Fruit fly (Drosophila melanogaster) whole organism, embryonic: ENCODE measurements around the gene CG43085.

Source experiments
- Adf1 ChIP-seq: fragments of 200-800 bp; sonication (Bioruptor generic); IDR thresholded peaks from 2 replicates; pipeline ENCODE4 v1.3.6; 2022; ENCODE audit warnings: missing biosample characterization, missing genetic modification characterization
- Atf-2 ChIP-seq: fragments of 200-800 bp; sonication (Bioruptor generic); optimal IDR thresholded peaks from 2 replicates; lab custom pipeline; 2016; ENCODE audit warnings: missing biosample characterization, missing genetic modification characterization
- B-H2 ChIP-seq: fragments of 200-800 bp; sonication (Bioruptor generic); optimal IDR thresholded peaks from 2 replicates; lab custom pipeline; 2018; ENCODE audit warnings: missing biosample characterization, mild to moderate bottlenecking, missing genetic modification characterization
- C15 ChIP-seq: fragments of 200-800 bp; sonication (Bioruptor generic); IDR thresholded peaks from 3 replicates; pipeline ENCODE4 v1.3.6; 2022; ENCODE audit warnings: missing biosample characterization, missing genetic modification characterization
- CG12769 ChIP-seq: fragments of 200-800 bp; sonication (Bioruptor generic); optimal IDR thresholded peaks from 2 replicates; lab custom pipeline; 2019; ENCODE audit warnings: missing biosample characterization, mild to moderate bottlenecking, missing genetic modification characterization, moderate library complexity
- CG13775 ChIP-seq: fragments of 200-800 bp; sonication (Bioruptor generic); optimal IDR thresholded peaks from 3 replicates; lab custom pipeline; 2017; ENCODE audit warnings: missing biosample characterization, mild to moderate bottlenecking, missing genetic modification characterization
- CG15514 ChIP-seq: fragments of 200-800 bp; sonication (Bioruptor generic); optimal IDR thresholded peaks from 3 replicates; lab custom pipeline; 2017; ENCODE audit warnings: missing biosample characterization, missing genetic modification characterization, mild to moderate bottlenecking, moderate library complexity, missing genetic modification reagents
- CG17385 ChIP-seq: fragments of 200-800 bp; sonication (Bioruptor generic); optimal IDR thresholded peaks from 3 replicates; lab custom pipeline; 2018; ENCODE audit warnings: missing biosample characterization, mild to moderate bottlenecking, missing genetic modification characterization
- CG17802 ChIP-seq: fragments of 200-800 bp; sonication (Bioruptor generic); optimal IDR thresholded peaks from 2 replicates; lab custom pipeline; 2018; ENCODE audit warnings: missing biosample characterization, mild to moderate bottlenecking, missing genetic modification characterization, moderate library complexity
- CG17912 ChIP-seq: fragments of 200-800 bp; sonication (Bioruptor generic); optimal IDR thresholded peaks from 2 replicates; lab custom pipeline; 2018; ENCODE audit warnings: missing biosample characterization, mild to moderate bottlenecking, missing genetic modification characterization
- CG30020 ChIP-seq: fragments of 200-800 bp; optimal IDR thresholded peaks from 2 replicates; lab custom pipeline; 2019; ENCODE audit warnings: missing biosample characterization, mild to moderate bottlenecking, missing genetic modification characterization, moderate library complexity
- CG3838 ChIP-seq: fragments of 200-800 bp; sonication (Bioruptor generic); optimal IDR thresholded peaks from 3 replicates; lab custom pipeline; 2016; ENCODE audit warnings: missing biosample characterization, missing genetic modification characterization
- CG42726 ChIP-seq: fragments of 200-800 bp; sonication (Bioruptor generic); IDR thresholded peaks from 2 replicates; pipeline ENCODE4 v1.3.6; 2022; ENCODE audit warnings: missing biosample characterization, missing genetic modification characterization; ENCODE audit not compliant: partially characterized antibody
- CG4424 ChIP-seq: fragments of 200-800 bp; sonication (Bioruptor generic); optimal IDR thresholded peaks from 3 replicates; lab custom pipeline; 2016; ENCODE audit warnings: missing biosample characterization, missing genetic modification characterization
- CG7987 ChIP-seq: fragments of 200-800 bp; sonication (Bioruptor generic); optimal IDR thresholded peaks from 2 replicates; lab custom pipeline; 2018; ENCODE audit warnings: missing biosample characterization, mild to moderate bottlenecking, missing genetic modification characterization, moderate library complexity
- CG9727 ChIP-seq: fragments of 200-800 bp; sonication (Bioruptor generic); optimal IDR thresholded peaks from 3 replicates; lab custom pipeline; 2017; ENCODE audit warnings: missing biosample characterization, mild to moderate bottlenecking, missing genetic modification characterization
- Dfd ChIP-seq, 2 experiments: fragments of >200 bp; optimal IDR thresholded peaks; 2 replicates each; lab custom pipeline; 2017; ENCODE audit warnings: missing biosample characterization in 2 of 2, missing genetic modification characterization in 2 of 2
- Dip2 ChIP-seq: fragments of 200-800 bp; sonication (Bioruptor generic); IDR thresholded peaks from 2 replicates; pipeline ENCODE4 v1.3.6; 2022; ENCODE audit warnings: missing biosample characterization, missing genetic modification characterization
- HHEX ChIP-seq: fragments of 200-800 bp; sonication (Bioruptor generic); optimal IDR thresholded peaks from 3 replicates; lab custom pipeline; 2017; ENCODE audit warnings: missing biosample characterization, mild to moderate bottlenecking, missing genetic modification characterization, missing genetic modification reagents
- Hmx ChIP-seq: fragments of 200-800 bp; sonication (Bioruptor generic); optimal IDR thresholded peaks from 2 replicates; lab custom pipeline; 2016; ENCODE audit warnings: missing biosample characterization, missing genetic modification characterization
- Med ChIP-seq: fragments of 200-800 bp; sonication (Bioruptor generic); peaks from one replicate; lab custom pipeline; 2016; ENCODE audit warnings: missing biosample characterization, missing genetic modification characterization, mild to moderate bottlenecking, inconsistent platforms, moderate library complexity
- NFAT ChIP-seq: fragments of 200-800 bp; sonication (Bioruptor generic); IDR thresholded peaks from 2 replicates; pipeline ENCODE4 v1.3.6; 2022; ENCODE audit warnings: missing biosample characterization, missing genetic modification characterization
- Ravus ChIP-seq: fragments of 200-800 bp; sonication (Bioruptor generic); IDR thresholded peaks from 2 replicates; pipeline ENCODE4 v1.3.6; 2022; ENCODE audit warnings: missing biosample characterization, missing genetic modification characterization
- Sox102F ChIP-seq: fragments of 200-800 bp; sonication (Bioruptor generic); optimal IDR thresholded peaks from 2 replicates; lab custom pipeline; 2018; ENCODE audit warnings: missing biosample characterization, mild to moderate bottlenecking, missing genetic modification characterization, moderate library complexity
- Spps ChIP-seq: fragments of 200-800 bp; sonication (Bioruptor generic); optimal IDR thresholded peaks from 2 replicates; lab custom pipeline; 2018; ENCODE audit warnings: missing biosample characterization, mild to moderate bottlenecking, missing genetic modification characterization
- Taf1 ChIP-seq: fragments of 200-800 bp; sonication (Bioruptor generic); IDR thresholded peaks from 2 replicates; pipeline ENCODE4 v1.3.6; 2022; ENCODE audit warnings: missing biosample characterization, missing genetic modification characterization
- Trl ChIP-seq, 3 experiments: fragments of >200 bp in 2 of 3; fragments of 200-800 bp in 1 of 3; sonication (Bioruptor generic) in 1 of 3; optimal IDR thresholded peaks; 2 replicates in 1 of 3; 3 replicates in 2 of 3; lab custom pipeline; 2016 to 2017; ENCODE audit warnings: missing biosample characterization in 1 of 3, missing genetic modification characterization in 1 of 3
- Usf ChIP-seq: fragments of 200-800 bp; sonication (Bioruptor generic); optimal IDR thresholded peaks from 2 replicates; lab custom pipeline; 2017; ENCODE audit warnings: missing genotype, missing biosample characterization, missing genetic modification characterization
- YL-1 ChIP-seq: fragments of 200-800 bp; sonication (Bioruptor generic); optimal IDR thresholded peaks from 3 replicates; lab custom pipeline; 2017; ENCODE audit warnings: missing biosample characterization, mild to moderate bottlenecking, missing genetic modification characterization
- bcd ChIP-seq: fragments of 200-800 bp; sonication (Bioruptor generic); optimal IDR thresholded peaks from 2 replicates; lab custom pipeline; 2017; ENCODE audit warnings: missing biosample characterization, mild to moderate bottlenecking, missing genetic modification characterization
- cas ChIP-seq: fragments of 200-800 bp; sonication (Bioruptor generic); IDR thresholded peaks from 2 replicates; pipeline ENCODE4 v1.3.6; 2022; ENCODE audit warnings: missing biosample characterization, missing genetic modification characterization
- croc ChIP-seq: fragments of 200-800 bp; sonication (Bioruptor generic); conservative IDR thresholded peaks from 3 replicates; pipeline ENCODE4 v1.3.6; 2022; ENCODE audit warnings: missing biosample characterization, missing genetic modification characterization
- cwo ChIP-seq: fragments of 200-800 bp; sonication (Bioruptor generic); optimal IDR thresholded peaks from 3 replicates; lab custom pipeline; 2017; ENCODE audit warnings: missing biosample characterization, missing genetic modification characterization, mild to moderate bottlenecking, moderate library complexity, missing genetic modification reagents
- ems ChIP-seq: fragments of 200-800 bp; sonication (Bioruptor generic); optimal IDR thresholded peaks from 3 replicates; lab custom pipeline; 2016; ENCODE audit warnings: missing biosample characterization, missing genetic modification characterization
- esg ChIP-seq: fragments of 200-800 bp; sonication (Bioruptor generic); conservative IDR thresholded peaks from 2 replicates; pipeline ENCODE4 v1.3.6; 2022; ENCODE audit warnings: missing biosample characterization, missing genetic modification characterization
- fu2 ChIP-seq: fragments of 200-800 bp; sonication (Bioruptor generic); optimal IDR thresholded peaks from 2 replicates; lab custom pipeline; 2016; ENCODE audit warnings: missing biosample characterization, missing genetic modification characterization
- gcm ChIP-seq: fragments of 200-800 bp; sonication (Bioruptor generic); optimal IDR thresholded peaks from 2 replicates; lab custom pipeline; 2019; ENCODE audit warnings: missing biosample characterization, mild to moderate bottlenecking, missing genetic modification characterization, moderate library complexity
- gcm2 ChIP-seq: fragments of 200-800 bp; sonication (Bioruptor generic); optimal IDR thresholded peaks from 2 replicates; lab custom pipeline; 2016; ENCODE audit warnings: missing biosample characterization, missing genetic modification characterization
- gro ChIP-seq: fragments of 200-800 bp; sonication (Bioruptor generic); optimal IDR thresholded peaks from 2 replicates; lab custom pipeline; 2016; ENCODE audit warnings: missing biosample characterization, missing genetic modification characterization
- h ChIP-seq: fragments of >200 bp; optimal IDR thresholded peaks from 2 replicates; lab custom pipeline; 2017
- hb ChIP-seq: fragments of 200-800 bp; sonication (Bioruptor generic); IDR thresholded peaks from 3 replicates; pipeline ENCODE4 v1.3.6; 2022; ENCODE audit warnings: missing biosample characterization, missing genetic modification characterization; ENCODE audit not compliant: partially characterized antibody
- org-1 ChIP-seq: fragments of 200-800 bp; sonication (Bioruptor generic); optimal IDR thresholded peaks from 2 replicates; lab custom pipeline; 2017; ENCODE audit warnings: missing biosample characterization, missing genetic modification characterization
- pzg ChIP-seq: fragments of 200-800 bp; sonication (Bioruptor generic); optimal IDR thresholded peaks from 3 replicates; lab custom pipeline; 2018; ENCODE audit warnings: missing biosample characterization, mild to moderate bottlenecking, missing genetic modification characterization, moderate library complexity
- ro ChIP-seq: fragments of 200-800 bp; sonication (Bioruptor generic); IDR thresholded peaks from 2 replicates; pipeline ENCODE4 v1.3.6; 2022; ENCODE audit warnings: missing biosample characterization, missing genetic modification characterization
- slou ChIP-seq: fragments of 200-800 bp; sonication (Bioruptor generic); optimal IDR thresholded peaks from 3 replicates; lab custom pipeline; 2016; ENCODE audit warnings: missing biosample characterization, missing genetic modification characterization
- sqz ChIP-seq: fragments of 200-800 bp; sonication (Bioruptor generic); optimal IDR thresholded peaks from 3 replicates; lab custom pipeline; 2018; ENCODE audit warnings: missing biosample characterization, mild to moderate bottlenecking, missing genetic modification characterization
- tap ChIP-seq: fragments of 200-800 bp; optimal IDR thresholded peaks from 3 replicates; lab custom pipeline; 2019; ENCODE audit warnings: missing biosample characterization, mild to moderate bottlenecking, missing genetic modification characterization, moderate library complexity
- ttk ChIP-seq: fragments of 200-800 bp; sonication (Bioruptor generic); IDR thresholded peaks from 2 replicates; pipeline ENCODE4 v2.1.2; 2022; ENCODE audit warnings: missing biosample characterization, missing genetic modification characterization
- z ChIP-seq: fragments of 200-800 bp; sonication (Bioruptor generic); IDR thresholded peaks from 3 replicates; pipeline ENCODE4 v1.3.6; 2022; ENCODE audit warnings: missing biosample characterization, missing genetic modification characterization
- zf30C ChIP-seq: fragments of 200-800 bp; sonication (Bioruptor generic); optimal IDR thresholded peaks from 3 replicates; lab custom pipeline; 2018; ENCODE audit warnings: missing biosample characterization, mild to moderate bottlenecking, missing genetic modification characterization

CG43085 gene

DNA sequence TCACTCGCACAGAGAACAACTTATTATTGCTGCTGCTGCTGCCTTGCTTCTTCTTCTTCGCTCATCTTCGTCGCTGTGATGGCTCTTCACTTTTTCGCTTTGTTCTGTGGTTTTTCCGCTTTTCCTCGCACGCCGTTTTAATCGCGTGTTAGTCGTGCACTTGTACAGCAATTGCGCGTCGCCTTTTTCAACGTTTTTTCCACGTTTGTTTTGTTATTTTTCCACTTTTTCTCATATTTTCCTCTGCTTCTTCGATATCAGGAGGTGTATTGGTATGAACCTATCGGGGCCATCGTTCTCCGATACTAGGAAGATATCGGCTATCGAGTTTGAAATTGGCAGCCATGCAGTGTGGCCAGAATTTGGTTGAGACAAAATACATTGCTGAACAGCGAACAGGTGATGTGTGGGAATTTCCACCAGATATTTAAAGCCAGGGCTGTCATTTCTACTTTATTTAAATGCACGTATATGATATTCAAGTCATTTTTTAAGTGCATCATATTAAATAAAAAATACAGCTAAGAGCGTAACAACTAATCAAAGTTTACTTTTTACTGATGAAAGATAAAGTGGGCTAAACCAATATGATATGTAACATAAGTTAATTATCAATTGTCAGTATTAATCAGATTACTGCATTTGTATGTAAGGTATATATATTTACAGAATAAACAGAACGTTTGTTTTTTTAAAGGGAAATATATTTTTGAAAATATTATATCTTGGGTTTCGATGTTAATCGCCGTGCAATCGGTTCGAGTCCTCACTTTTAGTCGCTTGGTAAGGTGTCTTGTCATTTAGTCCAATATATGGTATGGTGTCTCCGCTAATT lies 22.6 kb upstream of the CG43085 start, which contains the start of gene Crtc (continued):
- peak; percentile 93 for TF ChIP-seq CG15514
- TF ChIP-seq bcd (GFP tag; lab: Kevin White, UChicago) = peak; percentile 25
- TF ChIP-seq org-1 (GFP tag; lab: Kevin White, UChicago) = no peak
- no peak for TF ChIP-seq gro (GFP tag; lab: Kevin White, UChicago)
- no peak for TF ChIP-seq Dfd (GFP tag; optimal IDR thresholded peaks at IDR 0.05; lab: Kevin White, UChicago)
- TF ChIP-seq CG17802 (tag; lab: Kevin White, UChicago) = no peak
- TF ChIP-seq zf30C (GFP tag; lab: Kevin White, UChicago) = no peak
- TF ChIP-seq ttk (GFP tag; lab: Robert Waterston, UW) = no peak
- peak; percentile 60 for TF ChIP-seq CG7987 (GFP tag; lab: Kevin White, UChicago)
- no peak for TF ChIP-seq CG4424 (GFP tag; lab: Kevin White, UChicago)
- no peak for TF ChIP-seq Spps (tag; lab: Kevin White, UChicago)
- no peak for TF ChIP-seq Atf-2
- TF ChIP-seq C15 = no peak
- TF ChIP-seq ems (GFP tag; lab: Kevin White, UChicago) = no peak
- no peak for TF ChIP-seq z (GFP tag; lab: Robert Waterston, UW)
- TF ChIP-seq ro = no peak
- TF ChIP-seq HHEX (GFP tag; lab: Kevin White, UChicago) = no peak
- TF ChIP-seq cas (GFP tag; lab: Robert Waterston, UW) = no peak
- no peak for TF ChIP-seq Dip2 (GFP tag; lab: Robert Waterston, UW)
- TF ChIP-seq YL-1 (GFP tag; lab: Kevin White, UChicago) = peak; percentile 57
- TF ChIP-seq Taf1 = no peak
- no peak for TF ChIP-seq croc (GFP tag; lab: Robert Waterston, UW)
- peak; percentile 70 for TF ChIP-seq Med
- TF ChIP-seq CG42726 (GFP tag; lab: Robert Waterston, UW) = peak; percentile 67; the same call in 1 of the 2 replicates
- TF ChIP-seq Adf1 (GFP tag; lab: Robert Waterston, UW) = no peak
- TF ChIP-seq NFAT (GFP tag; lab: Robert Waterston, UW) = peak; percentile 77; the same call in 1 of the 2 replicates
- TF ChIP-seq hb (GFP tag; lab: Robert Waterston, UW) = peak; percentile 63; the same call in 2 of the 3 replicates
- TF ChIP-seq CG17385 (GFP tag; lab: Kevin White, UChicago) = peak; percentile 99
- peak; percentile 23 for TF ChIP-seq CG13775 (GFP tag; lab: Kevin White, UChicago)
- TF ChIP-seq CG17912 (GFP tag; lab: Kevin White, UChicago) = no peak
- TF ChIP-seq Trl (optimal IDR thresholded peaks at IDR 0.05; lab: Kevin White, UChicago) = peak; percentile 23 to 42
- no peak for TF ChIP-seq Trl (GFP tag; optimal IDR thresholded peaks at IDR 0.05; lab: Kevin White, UChicago)
- peak; percentile 0 for TF ChIP-seq CG9727 (GFP tag; lab: Kevin White, UChicago)
- TF ChIP-seq Ravus (GFP tag; lab: Robert Waterston, UW) = no peak
- TF ChIP-seq Hmx = no peak
- TF ChIP-seq Sox102F = no peak
- no peak for TF ChIP-seq tap (tag; lab: Kevin White, UChicago)
- TF ChIP-seq pzg (GFP tag; lab: Kevin White, UChicago) = peak; percentile 85
- TF ChIP-seq cwo (GFP tag; lab: Kevin White, UChicago) = no peak
- TF ChIP-seq B-H2 (GFP tag; lab: Kevin White, UChicago) = no peak
- no peak for TF ChIP-seq h (lab: Kevin White, UChicago)
- no peak for TF ChIP-seq CG12769 (tag; lab: Kevin White, UChicago)
- no peak for TF ChIP-seq esg (GFP tag; lab: Robert Waterston, UW)
- no peak for TF ChIP-seq CG30020 (tag; lab: Kevin White, UChicago)
- TF ChIP-seq CG3838 = no peak
- TF ChIP-seq gcm2 = no peak
- TF ChIP-seq Usf (GFP tag; lab: Kevin White, UChicago) = no peak
- no peak for TF ChIP-seq sqz (GFP tag; lab: Kevin White, UChicago)
- TF ChIP-seq gcm = peak; percentile 16
- no peak for TF ChIP-seq fu2 (GFP tag; lab: Kevin White, UChicago)
- TF ChIP-seq slou = no peak
